ENCODE assay signal across 4 worm cellular contexts in the genomic region with DNA sequence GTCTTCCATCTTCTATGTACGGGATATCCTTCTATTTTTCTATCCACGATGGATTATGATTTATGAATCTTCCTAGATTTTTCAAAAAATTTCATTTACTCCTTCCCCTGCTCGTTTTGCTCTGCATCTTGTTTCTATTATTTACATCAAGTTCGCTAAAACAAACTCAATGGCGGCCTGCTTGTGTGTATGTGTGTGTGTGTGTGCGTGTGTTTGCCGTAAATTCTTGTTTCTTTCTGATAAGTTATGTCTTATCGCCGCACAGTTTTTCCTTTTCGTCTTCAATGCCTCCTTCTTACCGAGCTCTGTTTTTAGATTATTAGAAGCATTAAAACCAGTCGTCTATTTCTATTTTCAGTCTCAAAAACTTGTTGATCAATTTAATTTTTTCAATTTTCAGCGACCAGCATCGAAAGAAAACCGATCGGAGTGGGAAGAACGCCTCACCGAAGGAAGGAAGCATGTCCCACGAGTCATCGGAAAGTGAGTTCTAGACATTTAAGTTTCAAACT.
A peak's percentile ranks its signal among the peaks of the same experiment; 100 is the strongest.
TF ChIP-seq lines count a peak whose summit lies in the region.

A gene (plus strand): TSS at position 401 of the 512 bp plus-strand sequence.

TF ChIP-seq in whole organism, L2 larva, 48 proteins besides CTCF, POLR2A, EP300 and RAD21:
- TF ChIP-seq crh-2 (tag; optimal IDR thresholded peaks at IDR 0.05; lab: Kevin White, UChicago) (no peak), ceh-82 (tag; optimal IDR thresholded peaks at IDR 0.05; lab: Kevin White, UChicago) (no peak), unc-39 (tag; optimal IDR thresholded peaks at IDR 0.05; lab: Kevin White, UChicago) (no peak), nhr-77 (tag; optimal IDR thresholded peaks at IDR 0.05; lab: Kevin White, UChicago) (no peak), sma-3 (GFP tag; optimal IDR thresholded peaks at IDR 0.05; lab: Kevin White, UChicago) (no peak), nhr-11 (tag; optimal IDR thresholded peaks at IDR 0.05; lab: Kevin White, UChicago) (no peak), mab-5 (tag; optimal IDR thresholded peaks at IDR 0.05; lab: Kevin White, UChicago) (no peak), nhr-12 (tag; optimal IDR thresholded peaks at IDR 0.05; lab: Kevin White, UChicago) (no peak), fos-1 (tag; optimal IDR thresholded peaks at IDR 0.05; lab: Kevin White, UChicago) (peak; percentile 50), F13H6.1 (tag; optimal IDR thresholded peaks at IDR 0.05; lab: Kevin White, UChicago) (no peak), R02D3.7 (tag; optimal IDR thresholded peaks at IDR 0.05; lab: Kevin White, UChicago) (no peak), ceh-16 (tag; optimal IDR thresholded peaks at IDR 0.05; lab: Kevin White, UChicago) (no peak), gmeb-1 (tag; optimal IDR thresholded peaks at IDR 0.05; lab: Kevin White, UChicago) (peak; percentile 4)
TF ChIP-seq in whole organism, L2 larva: peak in this region for 2.

TF ChIP-seq in whole organism, L3 larva, 47 proteins besides CTCF, POLR2A, EP300 and RAD21:
- TF ChIP-seq ceh-9 (tag; optimal IDR thresholded peaks at IDR 0.05; lab: Kevin White, UChicago) (no peak), pha-4 (tag; optimal IDR thresholded peaks at IDR 0.05; lab: Kevin White, UChicago) (peak; percentile 73), elt-2 (tag; optimal IDR thresholded peaks at IDR 0.05; lab: Kevin White, UChicago) (peak; percentile 69)
TF ChIP-seq in whole organism, L3 larva: peak in this region for 2.

TF ChIP-seq in whole organism, L4 larva, 104 proteins besides CTCF, POLR2A, EP300 and RAD21:
- no peak for TF ChIP-seq lin-39 (tag; optimal IDR thresholded peaks at IDR 0.05; lab: Kevin White, UChicago)
- TF ChIP-seq cey-2 (tag; optimal IDR thresholded peaks at IDR 0.05; lab: Kevin White, UChicago; ENCODE audit: borderline replicate concordance, insufficient read depth), result no peak
- peak in 1 of 2 experiments; percentile 97 for TF ChIP-seq unc-62 (GFP tag; optimal IDR thresholded peaks at IDR 0.05 in 1 of 2; lab: Kevin White, UChicago)
- TF ChIP-seq unc-62 (tag; optimal IDR thresholded peaks at IDR 0.05; lab: Kevin White, UChicago), result no peak
- no peak for TF ChIP-seq ZK546.5 (tag; optimal IDR thresholded peaks at IDR 0.05; lab: Kevin White, UChicago)
- TF ChIP-seq nhr-41 (GFP tag; IDR thresholded peaks at IDR 0.05; lab: Robert Waterston, UW), result no peak
- TF ChIP-seq daf-12 (tag; optimal IDR thresholded peaks at IDR 0.05; lab: Kevin White, UChicago), result no peak
- no peak for TF ChIP-seq daf-16 (GFP tag; optimal IDR thresholded peaks at IDR 0.05; lab: Kevin White, UChicago)
- peak; percentile 73 for TF ChIP-seq daf-16 (tag; optimal IDR thresholded peaks at IDR 0.05; lab: Kevin White, UChicago)
- peak; percentile 14 for TF ChIP-seq nhr-28 (tag; optimal IDR thresholded peaks at IDR 0.05; lab: Kevin White, UChicago)
- TF ChIP-seq madf-5 (GFP tag; IDR thresholded peaks at IDR 0.05; lab: Robert Waterston, UW), result no peak
- TF ChIP-seq egl-27 (tag; optimal IDR thresholded peaks at IDR 0.05; lab: Kevin White, UChicago), result no peak
- no peak for TF ChIP-seq dmd-8 (GFP tag; IDR thresholded peaks at IDR 0.05; lab: Robert Waterston, UW)
- TF ChIP-seq mdt-29 (GFP tag; IDR thresholded peaks at IDR 0.05; lab: Robert Waterston, UW), result no peak
- peak; percentile 5 for TF ChIP-seq pqm-1 (tag; optimal IDR thresholded peaks at IDR 0.05; lab: Kevin White, UChicago)
- TF ChIP-seq R02D3.7 (tag; optimal IDR thresholded peaks at IDR 0.05; lab: Kevin White, UChicago), result no peak
- TF ChIP-seq nhr-237 (tag; optimal IDR thresholded peaks at IDR 0.05; lab: Kevin White, UChicago), result no peak
TF ChIP-seq in whole organism, L4 larva: peak in this region for 4.

TF ChIP-seq in whole organism, mixed stage, embryonic, 35 proteins besides CTCF, POLR2A, EP300 and RAD21:
- TF ChIP-seq ztf-11 (tag; optimal IDR thresholded peaks at IDR 0.05; lab: Kevin White, UChicago) (no peak), pha-4 (tag; optimal IDR thresholded peaks at IDR 0.05; lab: Kevin White, UChicago) (peak; percentile 9)
TF ChIP-seq in whole organism, mixed stage, embryonic: peak in this region for 1.
